7 fruit fly cellular contexts compared by ENCODE assay signal in genomic region chr3R:31608438-31609188, dm6.
TF ChIP-seq lines count a peak whose summit lies in the region.

No protein-coding gene starts in this region.

- no peak for TF ChIP-seq CTCF in whole organism, embryonic (GFP tag; optimal IDR thresholded peaks at IDR 0.05; lab: Kevin White, UChicago)

TF ChIP-seq in Kc167, 6 proteins besides CTCF, POLR2A, EP300 and RAD21:
- no peak for TF ChIP-seq ttk (optimal IDR thresholded peaks at IDR 0.05; lab: Kevin White, UChicago)
- TF ChIP-seq Sin3A (optimal IDR thresholded peaks at IDR 0.05; lab: Kevin White, UChicago) = no peak
- TF ChIP-seq h (optimal IDR thresholded peaks at IDR 0.05; lab: Kevin White, UChicago) = no peak
- peak; percentile 4 for TF ChIP-seq psq (optimal IDR thresholded peaks at IDR 0.05; lab: Kevin White, UChicago)

TF ChIP-seq in whole organism, 6 proteins besides CTCF, POLR2A, EP300 and RAD21:
- TF ChIP-seq usp (GFP tag; optimal IDR thresholded peaks at IDR 0.05; lab: Kevin White, UChicago) = no peak
- no peak for TF ChIP-seq EcR (GFP tag; optimal IDR thresholded peaks at IDR 0.05; lab: Kevin White, UChicago)
- TF ChIP-seq CG8478 (optimal IDR thresholded peaks at IDR 0.05; lab: Kevin White, UChicago) = peak; percentile 46

TF ChIP-seq in whole organism, adult, 20 proteins besides CTCF, POLR2A, EP300 and RAD21 (continues in another document):
- TF ChIP-seq cic (GFP tag; optimal IDR thresholded peaks at IDR 0.05; lab: Kevin White, UChicago) = peak; percentile 90
- peak; percentile 37 for TF ChIP-seq CG7101 (tag; optimal IDR thresholded peaks at IDR 0.05; lab: Kevin White, UChicago)
- TF ChIP-seq cnc (optimal IDR thresholded peaks at IDR 0.05; lab: Kevin White, UChicago) = no peak
- peak; percentile 99 for TF ChIP-seq pad (GFP tag; optimal IDR thresholded peaks at IDR 0.05; lab: Kevin White, UChicago)
- TF ChIP-seq CG11617 (GFP tag; optimal IDR thresholded peaks at IDR 0.05; lab: Kevin White, UChicago) = peak; percentile 7
- TF ChIP-seq Mnt (GFP tag; optimal IDR thresholded peaks at IDR 0.05; lab: Kevin White, UChicago) = peak; percentile 39
- peak; percentile 75 for TF ChIP-seq ovo (GFP tag; optimal IDR thresholded peaks at IDR 0.05; lab: Kevin White, UChicago)
- TF ChIP-seq CG1620 (GFP tag; optimal IDR thresholded peaks at IDR 0.05; lab: Kevin White, UChicago) = no peak
- peak; percentile 25 for TF ChIP-seq bab1 (GFP tag; optimal IDR thresholded peaks at IDR 0.05; lab: Kevin White, UChicago)
- no peak for TF ChIP-seq CG14711 (tag; optimal IDR thresholded peaks at IDR 0.05; lab: Kevin White, UChicago)
- TF ChIP-seq Hr96 (GFP tag; optimal IDR thresholded peaks at IDR 0.05; lab: Kevin White, UChicago) = peak; percentile 56
- peak; percentile 90 for TF ChIP-seq CG12768 (GFP tag; optimal IDR thresholded peaks at IDR 0.05; lab: Kevin White, UChicago)
- no peak for TF ChIP-seq toe (GFP tag; optimal IDR thresholded peaks at IDR 0.05; lab: Kevin White, UChicago)
- TF ChIP-seq CG5204 (GFP tag; optimal IDR thresholded peaks at IDR 0.05; lab: Kevin White, UChicago) = no peak
- TF ChIP-seq Clk (GFP tag; optimal IDR thresholded peaks at IDR 0.05; lab: Kevin White, UChicago) = peak; percentile 24
- peak; percentile 25 for TF ChIP-seq CG7045 (GFP tag; optimal IDR thresholded peaks at IDR 0.05; lab: Kevin White, UChicago)
- peak; percentile 51 for TF ChIP-seq tj (GFP tag; optimal IDR thresholded peaks at IDR 0.05; lab: Kevin White, UChicago)

TF ChIP-seq in whole organism, embryonic, 481 proteins besides CTCF, POLR2A, EP300 and RAD21 (continues in another document):
- TF ChIP-seq CG8924 (tag; optimal IDR thresholded peaks at IDR 0.05; lab: Kevin White, UChicago) = no peak
- TF ChIP-seq CG16779 (GFP tag; IDR thresholded peaks at IDR 0.05; lab: Robert Waterston, UW) = no peak
- TF ChIP-seq Doc2 (GFP tag; IDR thresholded peaks at IDR 0.05; lab: Robert Waterston, UW) = no peak
- TF ChIP-seq Hey (tag; optimal IDR thresholded peaks at IDR 0.05; lab: Kevin White, UChicago) = no peak
- TF ChIP-seq CG8290 (GFP tag; optimal IDR thresholded peaks at IDR 0.05; lab: Kevin White, UChicago) = no peak
- peak in 1 of 2 experiments; percentile 54 for TF ChIP-seq CG8290 (tag; optimal IDR thresholded peaks at IDR 0.05; lab: Kevin White, UChicago)
- peak in 1 of 2 experiments; percentile 31 for TF ChIP-seq Trl (optimal IDR thresholded peaks at IDR 0.05; lab: Kevin White, UChicago)
- TF ChIP-seq Trl (GFP tag; optimal IDR thresholded peaks at IDR 0.05; lab: Kevin White, UChicago) = no peak
- TF ChIP-seq kay (GFP tag; optimal IDR thresholded peaks at IDR 0.05; lab: Kevin White, UChicago) = peak; percentile 33
- peak; percentile 9 for TF ChIP-seq CG11504 (tag; optimal IDR thresholded peaks at IDR 0.05; lab: Kevin White, UChicago)
- TF ChIP-seq cas (GFP tag; IDR thresholded peaks at IDR 0.05; lab: Robert Waterston, UW) = no peak
- TF ChIP-seq CG12769 (tag; optimal IDR thresholded peaks at IDR 0.05; lab: Kevin White, UChicago) = peak; percentile 87
- peak; percentile 19 for TF ChIP-seq MESR4 (GFP tag; optimal IDR thresholded peaks at IDR 0.05; lab: Kevin White, UChicago)
- no peak for TF ChIP-seq CG1233 (GFP tag; optimal IDR thresholded peaks at IDR 0.05; lab: Kevin White, UChicago)
- TF ChIP-seq D (optimal IDR thresholded peaks at IDR 0.05; lab: Kevin White, UChicago) = peak; percentile 76
- peak; percentile 28 for TF ChIP-seq D (GFP tag; optimal IDR thresholded peaks at IDR 0.05; lab: Kevin White, UChicago)
- peak; percentile 89 for TF ChIP-seq Med (GFP tag; lab: Kevin White, UChicago)
- TF ChIP-seq Fer1 (GFP tag; optimal IDR thresholded peaks at IDR 0.05; lab: Kevin White, UChicago) = peak; percentile 13

TF ChIP-seq in whole organism, prepupa, 60 proteins besides CTCF, POLR2A, EP300 and RAD21 (continues in another document):
- TF ChIP-seq fkh (GFP tag; optimal IDR thresholded peaks at IDR 0.05; lab: Kevin White, UChicago) (peak; percentile 91), CG6163 (GFP tag; IDR thresholded peaks at IDR 0.05; lab: Robert Waterston, UW) (no peak), ss (GFP tag; optimal IDR thresholded peaks at IDR 0.05; lab: Kevin White, UChicago) (peak; percentile 39 to 48), Sox14 (GFP tag; optimal IDR thresholded peaks at IDR 0.05; lab: Kevin White, UChicago) (peak; percentile 95), CG1621 (tag; optimal IDR thresholded peaks at IDR 0.05; lab: Kevin White, UChicago) (no peak), Smox (GFP tag; optimal IDR thresholded peaks at IDR 0.05; lab: Kevin White, UChicago) (no peak), CG10669 (GFP tag; optimal IDR thresholded peaks at IDR 0.05; lab: Kevin White, UChicago) (no peak), CG3032 (tag; optimal IDR thresholded peaks at IDR 0.05; lab: Kevin White, UChicago) (no peak), eg (GFP tag; IDR thresholded peaks at IDR 0.05; lab: Robert Waterston, UW) (no peak), dsx (GFP tag; optimal IDR thresholded peaks at IDR 0.05; lab: Kevin White, UChicago; ENCODE audit: poor library complexity, severe bottlenecking) (peak; percentile 47), CG6808 (GFP tag; optimal IDR thresholded peaks at IDR 0.05; lab: Kevin White, UChicago) (peak; percentile 25), net (GFP tag; optimal IDR thresholded peaks at IDR 0.05; lab: Kevin White, UChicago) (peak; percentile 14), CG4318 (GFP tag; optimal IDR thresholded peaks at IDR 0.05; lab: Kevin White, UChicago) (no peak), vri (GFP tag; optimal IDR thresholded peaks at IDR 0.05; lab: Kevin White, UChicago) (peak; percentile 87), CG32006 (GFP tag; optimal IDR thresholded peaks at IDR 0.05; lab: Kevin White, UChicago) (peak; percentile 3), spab (GFP tag; optimal IDR thresholded peaks at IDR 0.05; lab: Kevin White, UChicago) (no peak), Sox15 (GFP tag; optimal IDR thresholded peaks at IDR 0.05; lab: Kevin White, UChicago) (no peak), svp (GFP tag; lab: Kevin White, UChicago) (peak; percentile 72), CG10631 (GFP tag; optimal IDR thresholded peaks at IDR 0.05; lab: Kevin White, UChicago) (no peak)

TF ChIP-seq in whole organism, pupa, 21 proteins besides CTCF, POLR2A, EP300 and RAD21:
- TF ChIP-seq CG15710 (tag; optimal IDR thresholded peaks at IDR 0.05; lab: Kevin White, UChicago) (peak; percentile 5), EcR (GFP tag; optimal IDR thresholded peaks at IDR 0.05; lab: Kevin White, UChicago) (peak; percentile 36), CG8301 (tag; optimal IDR thresholded peaks at IDR 0.05; lab: Kevin White, UChicago) (no peak), fd96Ca (GFP tag; IDR thresholded peaks at IDR 0.05; lab: Robert Waterston, UW) (no peak), gl (tag; optimal IDR thresholded peaks at IDR 0.05; lab: Kevin White, UChicago) (peak; percentile 19), CG8159 (tag; optimal IDR thresholded peaks at IDR 0.05; lab: Kevin White, UChicago) (peak; percentile 8), CG17806 (tag; optimal IDR thresholded peaks at IDR 0.05; lab: Kevin White, UChicago) (no peak), CG13204 (GFP tag; optimal IDR thresholded peaks at IDR 0.05; lab: Kevin White, UChicago) (no peak)

TF ChIP-seq in whole organism, wandering third instar larva, 38 proteins besides CTCF, POLR2A, EP300 and RAD21:
- TF ChIP-seq br (GFP tag; optimal IDR thresholded peaks at IDR 0.05; lab: Kevin White, UChicago) (peak; percentile 17), h (GFP tag; optimal IDR thresholded peaks at IDR 0.05; lab: Kevin White, UChicago) (peak; percentile 4), Rel (GFP tag; optimal IDR thresholded peaks at IDR 0.05; lab: Kevin White, UChicago) (no peak), Rel (tag; optimal IDR thresholded peaks at IDR 0.05; lab: Kevin White, UChicago) (peak; percentile 85), brk (GFP tag; optimal IDR thresholded peaks at IDR 0.05; lab: Kevin White, UChicago) (peak; percentile 49), psq (GFP tag; optimal IDR thresholded peaks at IDR 0.05; lab: Kevin White, UChicago) (peak; percentile 61), dmrt93B (GFP tag; optimal IDR thresholded peaks at IDR 0.05; lab: Kevin White, UChicago) (no peak), Dif (GFP tag; optimal IDR thresholded peaks at IDR 0.05; lab: Kevin White, UChicago; ENCODE audit: partially characterized antibody) (peak; percentile 21), Mio (GFP tag; optimal IDR thresholded peaks at IDR 0.05; lab: Kevin White, UChicago) (no peak), OdsH (GFP tag; optimal IDR thresholded peaks at IDR 0.05; lab: Kevin White, UChicago) (peak; percentile 31), N (GFP tag; optimal IDR thresholded peaks at IDR 0.05; lab: Kevin White, UChicago) (peak; percentile 93), Hnf4 (GFP tag; optimal IDR thresholded peaks at IDR 0.05; lab: Kevin White, UChicago) (peak; percentile 29), fru (GFP tag; optimal IDR thresholded peaks at IDR 0.05; lab: Kevin White, UChicago) (peak; percentile 33), foxo (GFP tag; optimal IDR thresholded peaks at IDR 0.05; lab: Kevin White, UChicago) (peak in 1 of 2 experiments; percentile 2), Myc (optimal IDR thresholded peaks at IDR 0.05; lab: Kevin White, UChicago) (no peak), dl (GFP tag; optimal IDR thresholded peaks at IDR 0.05; lab: Kevin White, UChicago; ENCODE audit: insufficient read depth in 1 of 2, partially characterized antibody in 2 of 2) (peak in 1 of 2 experiments; percentile 21), dsf (GFP tag; optimal IDR thresholded peaks at IDR 0.05; lab: Kevin White, UChicago; ENCODE audit: borderline replicate concordance) (no peak), Hr83 (GFP tag; optimal IDR thresholded peaks at IDR 0.05; lab: Kevin White, UChicago; ENCODE audit: poor library complexity, severe bottlenecking) (peak; percentile 12)
TF ChIP-seq in whole organism, wandering third instar larva: peak in this region for 13.
